Worm (Caenorhabditis elegans) whole organism, L4 larva: ENCODE data around the gene mrpl-37.

ENCODE experiments used
- F26F4.8 ChIP-seq: fragments of 200-800 bp; sonication (Bioruptor generic); conservative IDR thresholded peaks from 2 replicates; pipeline ENCODE4 v1.3.6; 2022; ENCODE audit warnings: missing genetic modification characterization, missing compliant biosample characterization
- F49E8.2 ChIP-seq: sonication (generic microtip); optimal IDR thresholded peaks from 2 replicates; lab custom pipeline; 2016; ENCODE audit warnings: missing compliant biosample characterization, mild to moderate bottlenecking, missing genetic modification characterization, borderline replicate concordance
- T20F7.1 ChIP-seq: fragments of 200-800 bp; sonication (Bioruptor generic); optimal IDR thresholded peaks from 2 replicates; lab custom pipeline; 2018; ENCODE audit warnings: mild to moderate bottlenecking, missing genetic modification characterization, missing compliant biosample characterization
- Y105C5A.15 ChIP-seq: fragments of 200-800 bp; sonication (Bioruptor generic); IDR thresholded peaks from 2 replicates; pipeline ENCODE4 v1.3.6; 2022; ENCODE audit warnings: missing genetic modification characterization, missing compliant biosample characterization
- Y48G9A.11 ChIP-seq: fragments of 200-800 bp; sonication (Bioruptor generic); IDR thresholded peaks from 2 replicates; pipeline ENCODE4 v1.3.6; 2022; ENCODE audit warnings: missing genetic modification reagents, missing genetic modification characterization, missing compliant biosample characterization
- ZK546.5 ChIP-seq, 2 experiments: sonication (generic microtip); optimal IDR thresholded peaks; 2 replicates each; lab custom pipeline; 2017; ENCODE audit warnings: missing biosample characterization in 2 of 2, missing genetic modification characterization in 2 of 2
- aha-1 ChIP-seq: fragments of 150-350 bp; peaks from one replicate; lab custom pipeline; 2014; ENCODE audit warnings: missing biosample characterization, missing genetic modification characterization
- ama-1 ChIP-seq: fragments of 150-350 bp; optimal IDR thresholded peaks from 2 replicates; lab custom pipeline; 2014; ENCODE audit warnings: inconsistent platforms, mixed read lengths
- arid-1 ChIP-seq: fragments of 200-800 bp; sonication (Bioruptor generic); conservative IDR thresholded peaks from 2 replicates; pipeline ENCODE4 v1.3.6; 2022; ENCODE audit warnings: missing genetic modification reagents, missing genetic modification characterization, missing compliant biosample characterization
- attf-4 ChIP-seq: sonication (generic microtip); optimal IDR thresholded peaks from 3 replicates; lab custom pipeline; 2017; ENCODE audit warnings: missing biosample characterization, missing genetic modification characterization
- ceh-32 ChIP-seq: sonication (generic microtip); optimal IDR thresholded peaks from 2 replicates; lab custom pipeline; 2016; ENCODE audit warnings: mild to moderate bottlenecking, missing genetic modification characterization, missing compliant biosample characterization; ENCODE audit not compliant: poor library complexity
- ceh-44 ChIP-seq: fragments of 200-800 bp; sonication (Bioruptor generic); IDR thresholded peaks from 2 replicates; pipeline ENCODE4 v1.3.6; 2022; ENCODE audit warnings: missing genetic modification reagents, missing genetic modification characterization, missing compliant biosample characterization
- daf-16 ChIP-seq, 3 experiments: sonication (generic microtip); optimal IDR thresholded peaks; 2 replicates each; lab custom pipeline; 2016 to 2017; ENCODE audit warnings: missing genetic modification characterization in 3 of 3, missing genetic modification reagents in 3 of 3, mild to moderate bottlenecking in 2 of 3, missing compliant biosample characterization in 2 of 3, missing biosample characterization in 1 of 3, moderate library complexity in 1 of 3
- daf-19 ChIP-seq: fragments of 200-800 bp; sonication (Bioruptor generic); conservative IDR thresholded peaks from 2 replicates; pipeline ENCODE4 v1.3.6; 2022; ENCODE audit warnings: missing genetic modification characterization, missing compliant biosample characterization
- dmd-6 ChIP-seq: fragments of 200-800 bp; sonication (Bioruptor generic); IDR thresholded peaks from 2 replicates; pipeline ENCODE4 v1.3.6; 2022; ENCODE audit warnings: missing genetic modification reagents, missing genetic modification characterization, missing compliant biosample characterization
- dmd-9 ChIP-seq: fragments of 200-800 bp; sonication (Bioruptor generic); IDR thresholded peaks from 2 replicates; pipeline ENCODE4 v1.3.6; 2022; ENCODE audit warnings: missing genetic modification reagents, missing genetic modification characterization, missing compliant biosample characterization
- dpl-1 ChIP-seq: fragments of 150-350 bp; optimal IDR thresholded peaks from 2 replicates; lab custom pipeline; 2014; ENCODE audit warnings: missing biosample characterization, missing genetic modification reagents, missing genetic modification characterization
- dve-1 ChIP-seq: sonication (generic microtip); optimal IDR thresholded peaks from 2 replicates; lab custom pipeline; 2017; ENCODE audit warnings: antibody characterized with exemption, mild to moderate bottlenecking, missing genetic modification characterization, missing compliant biosample characterization; ENCODE audit not compliant: insufficient read depth
- egl-27 ChIP-seq: sonication (generic microtip); optimal IDR thresholded peaks from 3 replicates; lab custom pipeline; 2017; ENCODE audit warnings: missing biosample characterization, missing genetic modification reagents, missing genetic modification characterization
- egl-43 ChIP-seq: fragments of 200-800 bp; sonication (Bioruptor generic); IDR thresholded peaks from 2 replicates; pipeline ENCODE4 v1.3.6; 2022; ENCODE audit warnings: missing genetic modification reagents, missing genetic modification characterization, missing compliant biosample characterization
- fkh-10 ChIP-seq: fragments of 150-350 bp; optimal IDR thresholded peaks from 2 replicates; lab custom pipeline; 2014; ENCODE audit warnings: missing biosample characterization, missing genetic modification reagents, missing genetic modification characterization
- hlh-11 ChIP-seq: fragments of 200-800 bp; sonication (Bioruptor generic); optimal IDR thresholded peaks from 2 replicates; lab custom pipeline; 2018; ENCODE audit warnings: mild to moderate bottlenecking, missing genetic modification characterization, missing compliant biosample characterization
- hlh-30 ChIP-seq: sonication (generic microtip); optimal IDR thresholded peaks from 2 replicates; lab custom pipeline; 2017; ENCODE audit warnings: antibody characterized with exemption, mild to moderate bottlenecking, missing genetic modification characterization, missing compliant biosample characterization; ENCODE audit not compliant: insufficient read depth
- lin-1 ChIP-seq: fragments of 200-800 bp; sonication (Bioruptor generic); IDR thresholded peaks from 2 replicates; pipeline ENCODE4 v1.3.6; 2022; ENCODE audit warnings: missing genetic modification reagents, missing genetic modification characterization, missing compliant biosample characterization
- lin-29 ChIP-seq: fragments of 200-800 bp; sonication (Bioruptor generic); IDR thresholded peaks from 2 replicates; pipeline ENCODE4 v1.3.6; 2022; ENCODE audit warnings: missing genetic modification reagents, missing genetic modification characterization, missing compliant biosample characterization
- lin-38 ChIP-seq: fragments of 200-800 bp; sonication (Bioruptor generic); IDR thresholded peaks from 2 replicates; pipeline ENCODE4 v1.3.6; 2022; ENCODE audit warnings: missing genetic modification reagents, missing genetic modification characterization, missing compliant biosample characterization
- lir-3 ChIP-seq: sonication (generic microtip); optimal IDR thresholded peaks from 2 replicates; lab custom pipeline; 2016; ENCODE audit warnings: mild to moderate bottlenecking, missing genetic modification characterization, missing compliant biosample characterization
- mdl-1 ChIP-seq, 2 experiments: fragments of 150-350 bp in 1 of 2; sonication (generic microtip) in 1 of 2; optimal IDR thresholded peaks; 2 replicates each; lab custom pipeline; 2014 to 2017; ENCODE audit warnings: missing biosample characterization in 2 of 2, missing genetic modification characterization in 2 of 2
- mep-1 ChIP-seq: fragments of 150-350 bp; sonication (generic microtip); optimal IDR thresholded peaks from 3 replicates; lab custom pipeline; 2014; ENCODE audit warnings: missing biosample characterization, missing genetic modification characterization
- mes-2 ChIP-seq: sonication (generic microtip); optimal IDR thresholded peaks from 2 replicates; lab custom pipeline; 2016; ENCODE audit warnings: missing genotype, mild to moderate bottlenecking, missing genetic modification characterization, missing compliant biosample characterization; ENCODE audit not compliant: poor library complexity, severe bottlenecking
- nhr-10 ChIP-seq: fragments of 150-350 bp; optimal IDR thresholded peaks from 2 replicates; lab custom pipeline; 2014; ENCODE audit warnings: missing biosample characterization, missing genetic modification characterization
- nhr-102 ChIP-seq: sonication (generic microtip); optimal IDR thresholded peaks from 2 replicates; lab custom pipeline; 2016; ENCODE audit warnings: mild to moderate bottlenecking, missing genetic modification characterization, moderate library complexity, missing compliant biosample characterization
- nhr-11 ChIP-seq: fragments of 150-350 bp; optimal IDR thresholded peaks from 2 replicates; lab custom pipeline; 2014; ENCODE audit warnings: missing biosample characterization, missing genetic modification characterization
- nhr-41 ChIP-seq: fragments of 200-800 bp; sonication (Bioruptor generic); IDR thresholded peaks from 2 replicates; pipeline ENCODE4 v1.3.6; 2022; ENCODE audit warnings: missing genetic modification reagents, missing genetic modification characterization, missing compliant biosample characterization
- nhr-48 ChIP-seq: sonication (generic microtip); optimal IDR thresholded peaks from 2 replicates; lab custom pipeline; 2016; ENCODE audit warnings: mild to moderate bottlenecking, missing genetic modification characterization, missing compliant biosample characterization
- nhr-76 ChIP-seq: fragments of 150-350 bp; optimal IDR thresholded peaks from 2 replicates; lab custom pipeline; 2014; ENCODE audit warnings: missing biosample characterization, missing genetic modification characterization
- nhr-77 ChIP-seq: fragments of 150-350 bp; optimal IDR thresholded peaks from 2 replicates; lab custom pipeline; 2014; ENCODE audit warnings: missing biosample characterization, missing genetic modification characterization
- pha-4 ChIP-seq, 2 experiments: fragments of 150-350 bp in 1 of 2; fragments of 200-800 bp in 1 of 2; sonication (Bioruptor generic) in 1 of 2; IDR thresholded peaks in 1 of 2; optimal IDR thresholded peaks in 1 of 2; 2 replicates each; pipeline versions ENCODE4 v1.3.6 to Lab custom; 2014 to 2022; ENCODE audit warnings: missing genetic modification characterization in 2 of 2, missing genetic modification reagents in 2 of 2, missing biosample characterization in 1 of 2, missing compliant biosample characterization in 1 of 2
- php-3 ChIP-seq: fragments of 200-800 bp; sonication (Bioruptor generic); IDR thresholded peaks from 2 replicates; pipeline ENCODE4 v1.3.6; 2022; ENCODE audit warnings: missing genetic modification reagents, missing genetic modification characterization, missing compliant biosample characterization
- rbr-2 ChIP-seq: sonication (generic microtip); optimal IDR thresholded peaks from 2 replicates; lab custom pipeline; 2016; ENCODE audit warnings: missing genotype, missing genetic modification characterization, missing compliant biosample characterization
- saeg-2 ChIP-seq: fragments of 200-800 bp; sonication (Bioruptor generic); IDR thresholded peaks from 2 replicates; pipeline ENCODE4 v1.3.6; 2022; ENCODE audit warnings: missing genetic modification reagents, missing genetic modification characterization, missing compliant biosample characterization
- set-16 ChIP-seq: fragments of 200-800 bp; sonication (Bioruptor generic); IDR thresholded peaks from 2 replicates; pipeline ENCODE4 v1.3.6; 2022; ENCODE audit warnings: missing genetic modification reagents, missing genetic modification characterization, missing compliant biosample characterization
- tag-97 ChIP-seq: fragments of 200-800 bp; sonication (Bioruptor generic); IDR thresholded peaks from 2 replicates; pipeline ENCODE4 v1.3.6; 2022; ENCODE audit warnings: missing genetic modification characterization, missing compliant biosample characterization
- zag-1 ChIP-seq: fragments of 150-350 bp; optimal IDR thresholded peaks from 2 replicates; lab custom pipeline; 2014; ENCODE audit warnings: missing biosample characterization, missing genetic modification characterization
- zip-2 ChIP-seq: fragments of 150-350 bp; optimal IDR thresholded peaks from 2 replicates; lab custom pipeline; 2014; ENCODE audit warnings: missing biosample characterization, missing genetic modification characterization
- ztf-11 ChIP-seq: fragments of 150-350 bp; optimal IDR thresholded peaks from 2 replicates; lab custom pipeline; 2014; ENCODE audit warnings: missing biosample characterization, missing genetic modification characterization

Gene mrpl-37

ce11 chrII:13521179-13521616 is 53.7 kb downstream of the mrpl-37 start (continued):
- TF ChIP-seq egl-43 (GFP tag; lab: Robert Waterston, UW) (0 out of 2 replicates have a peak, but pooled peaks have one; percentile 18), ceh-44 (0 out of 2 replicates have a peak, but pooled peaks have one; percentile 56), nhr-77 (tag; lab: Kevin White, UChicago) (no peak), dmd-9 (GFP tag; lab: Robert Waterston, UW) (no peak), ceh-32 (tag; lab: Kevin White, UChicago) (no peak), nhr-102 (tag; lab: Kevin White, UChicago) (no peak), nhr-41 (GFP tag; lab: Robert Waterston, UW) (no peak), F26F4.8 (GFP tag; lab: Robert Waterston, UW) (0 out of 2 replicates have a peak, but pooled peaks have one; percentile 25), nhr-10 (tag; lab: Kevin White, UChicago) (no peak), lir-3 (tag; lab: Kevin White, UChicago) (no peak), mes-2 (tag; lab: Kevin White, UChicago) (peak; percentile 36), ama-1 (lab: Kevin White, UChicago) (peak; percentile 70), egl-27 (tag; lab: Kevin White, UChicago) (no peak), attf-4 (tag; lab: Kevin White, UChicago) (no peak), dmd-6 (no peak), tag-97 (GFP tag; lab: Robert Waterston, UW) (no peak), fkh-10 (GFP tag; lab: Kevin White, UChicago) (no peak), saeg-2 (GFP tag; lab: Robert Waterston, UW) (0 out of 2 replicates have a peak, but pooled peaks have one; percentile 10), php-3 (GFP tag; lab: Robert Waterston, UW) (no peak), nhr-11 (tag; lab: Kevin White, UChicago) (no peak), lin-1 (GFP tag; lab: Robert Waterston, UW) (no peak), T20F7.1 (no peak), nhr-48 (tag; lab: Kevin White, UChicago) (peak; percentile 14), daf-16 (GFP tag; optimal IDR thresholded peaks at IDR 0.05; lab: Kevin White, UChicago) (peak in 1 of 2 experiments; percentile 0), daf-16 (tag; optimal IDR thresholded peaks at IDR 0.05; lab: Kevin White, UChicago) (no peak), daf-19 (GFP tag; lab: Robert Waterston, UW) (no peak), dve-1 (tag; lab: Kevin White, UChicago) (no peak), F49E8.2 (tag; lab: Kevin White, UChicago) (peak; percentile 95), set-16 (GFP tag; lab: Robert Waterston, UW) (no peak), lin-29 (no peak), zip-2 (tag; lab: Kevin White, UChicago) (no peak), ztf-11 (no peak), aha-1 (tag; lab: Kevin White, UChicago) (no peak), mdl-1 (tag; optimal IDR thresholded peaks at IDR 0.05; lab: Kevin White, UChicago) (no peak), pha-4 (GFP tag; IDR thresholded peaks at IDR 0.05; lab: Robert Waterston, UW) (peak; percentile 48; the same call in 1 of the 2 replicates), pha-4 (tag; optimal IDR thresholded peaks at IDR 0.05; lab: Kevin White, UChicago) (no peak), nhr-76 (tag; lab: Kevin White, UChicago) (no peak), Y48G9A.11 (GFP tag; lab: Robert Waterston, UW) (peak; percentile 75), hlh-11 (tag; lab: Kevin White, UChicago) (peak; percentile 28), rbr-2 (tag; lab: Kevin White, UChicago) (no peak), Y105C5A.15 (GFP tag; lab: Robert Waterston, UW) (0 out of 2 replicates have a peak, but pooled peaks have one; percentile 52), mep-1 (tag; lab: Kevin White, UChicago) (no peak), zag-1 (tag; lab: Kevin White, UChicago) (no peak), ZK546.5 (tag; optimal IDR thresholded peaks at IDR 0.05; lab: Kevin White, UChicago) (no peak), dpl-1 (no peak), hlh-30 (tag; lab: Kevin White, UChicago) (no peak), lin-38 (GFP tag; lab: Robert Waterston, UW) (peak; percentile 72), arid-1 (GFP tag; lab: Robert Waterston, UW) (peak; percentile 50; the same call in 1 of the 2 replicates)
